Fruit fly (Drosophila melanogaster) whole organism, embryonic: ENCODE results near the gene CG31459.

ENCODE experiments used
- Awh ChIP-seq: fragments of 200-800 bp; sonication (Bioruptor generic); IDR thresholded peaks from 2 replicates; pipeline ENCODE4, ENCODE4 v1.3.6; 2022; ENCODE audit warnings: missing biosample characterization, missing genetic modification characterization
- CG10147 ChIP-seq: fragments of 200-800 bp; sonication (Bioruptor generic); optimal IDR thresholded peaks from 2 replicates; lab custom pipeline; 2019; ENCODE audit warnings: missing biosample characterization, mild to moderate bottlenecking, missing genetic modification characterization, moderate library complexity
- CG11504 ChIP-seq: fragments of 200-800 bp; sonication (Bioruptor generic); optimal IDR thresholded peaks from 3 replicates; lab custom pipeline; 2019; ENCODE audit warnings: missing biosample characterization, mild to moderate bottlenecking, missing genetic modification characterization, moderate library complexity
- CG12299 ChIP-seq: fragments of 200-800 bp; sonication (Bioruptor generic); optimal IDR thresholded peaks from 2 replicates; lab custom pipeline; 2018; ENCODE audit warnings: missing biosample characterization, mild to moderate bottlenecking, missing genetic modification characterization
- CG12769 ChIP-seq: fragments of 200-800 bp; sonication (Bioruptor generic); optimal IDR thresholded peaks from 2 replicates; lab custom pipeline; 2019; ENCODE audit warnings: missing biosample characterization, mild to moderate bottlenecking, missing genetic modification characterization, moderate library complexity
- CG13424 ChIP-seq: fragments of 200-800 bp; sonication (Bioruptor generic); optimal IDR thresholded peaks from 2 replicates; lab custom pipeline; 2019; ENCODE audit warnings: missing biosample characterization, mild to moderate bottlenecking, missing genetic modification characterization, moderate library complexity
- CG15479 ChIP-seq: fragments of 200-800 bp; sonication (Bioruptor generic); optimal IDR thresholded peaks from 3 replicates; lab custom pipeline; 2019; ENCODE audit warnings: missing biosample characterization, mild to moderate bottlenecking, missing genetic modification characterization, moderate library complexity
- CG16779 ChIP-seq: fragments of 200-800 bp; sonication (Bioruptor generic); IDR thresholded peaks from 2 replicates; pipeline ENCODE4 v1.3.6; 2022; ENCODE audit warnings: missing biosample characterization, missing genetic modification characterization
- CG31224 ChIP-seq: fragments of 200-800 bp; sonication (Bioruptor generic); IDR thresholded peaks from 2 replicates; pipeline ENCODE4 v1.3.6; 2022; ENCODE audit warnings: missing biosample characterization, missing genetic modification characterization
- CG32772 ChIP-seq: fragments of 200-800 bp; sonication (Bioruptor generic); IDR thresholded peaks from 2 replicates; pipeline ENCODE4 v1.3.6; 2022; ENCODE audit warnings: missing biosample characterization, missing genetic modification characterization
- CG3726 ChIP-seq: fragments of 200-800 bp; sonication (Bioruptor generic); IDR thresholded peaks from 3 replicates; pipeline ENCODE4, ENCODE4 v1.3.6; 2022; ENCODE audit warnings: missing biosample characterization, missing genetic modification characterization
- CG3847 ChIP-seq: fragments of 200-800 bp; sonication (Bioruptor generic); IDR thresholded peaks from 2 replicates; pipeline ENCODE4 v1.3.6; 2022; ENCODE audit warnings: missing biosample characterization, missing genetic modification characterization
- CG3995 ChIP-seq: fragments of 200-800 bp; sonication (Bioruptor generic); optimal IDR thresholded peaks from 3 replicates; lab custom pipeline; 2016; ENCODE audit warnings: missing biosample characterization, missing genetic modification characterization
- CG6654 ChIP-seq: fragments of 200-800 bp; sonication (Bioruptor generic); optimal IDR thresholded peaks from 2 replicates; lab custom pipeline; 2017; ENCODE audit warnings: missing biosample characterization, mild to moderate bottlenecking, missing genetic modification characterization
- CG7745 ChIP-seq: fragments of 200-800 bp; sonication (Bioruptor generic); optimal IDR thresholded peaks from 2 replicates; lab custom pipeline; 2018; ENCODE audit warnings: missing biosample characterization, mild to moderate bottlenecking, missing genetic modification characterization, moderate library complexity
- CG8388 ChIP-seq: fragments of 200-800 bp; sonication (Bioruptor generic); optimal IDR thresholded peaks from 2 replicates; lab custom pipeline; 2019; ENCODE audit warnings: missing biosample characterization, mild to moderate bottlenecking, missing genetic modification characterization, moderate library complexity
- CG9727 ChIP-seq: fragments of 200-800 bp; sonication (Bioruptor generic); optimal IDR thresholded peaks from 3 replicates; lab custom pipeline; 2017; ENCODE audit warnings: missing biosample characterization, mild to moderate bottlenecking, missing genetic modification characterization
- CG9876 ChIP-seq: fragments of 200-800 bp; sonication (Bioruptor generic); optimal IDR thresholded peaks from 2 replicates; lab custom pipeline; 2016; ENCODE audit warnings: missing biosample characterization, missing genetic modification characterization
- Ets65A ChIP-seq: fragments of 200-800 bp; sonication (Bioruptor generic); peaks from one replicate; lab custom pipeline; 2016; ENCODE audit warnings: missing biosample characterization, missing genetic modification characterization
- HHEX ChIP-seq: fragments of 200-800 bp; sonication (Bioruptor generic); optimal IDR thresholded peaks from 3 replicates; lab custom pipeline; 2017; ENCODE audit warnings: missing biosample characterization, mild to moderate bottlenecking, missing genetic modification characterization, missing genetic modification reagents
- HmgD ChIP-seq: fragments of 200-800 bp; sonication (Bioruptor generic); optimal IDR thresholded peaks from 3 replicates; lab custom pipeline; 2016; ENCODE audit warnings: missing biosample characterization, missing genetic modification characterization
- Hr78 ChIP-seq, 2 experiments: fragments of 200-800 bp in 1 of 2; fragments of >200 bp in 1 of 2; sonication (Bioruptor generic) in 1 of 2; optimal IDR thresholded peaks; 2 replicates each; lab custom pipeline; 2017 to 2019; ENCODE audit warnings: missing biosample characterization in 2 of 2, missing genetic modification characterization in 2 of 2, mild to moderate bottlenecking in 1 of 2, moderate library complexity in 1 of 2
- Myb ChIP-seq: fragments of 200-800 bp; sonication (Bioruptor generic); optimal IDR thresholded peaks from 2 replicates; lab custom pipeline; 2016; ENCODE audit warnings: missing biosample characterization, missing genetic modification characterization
- Nf-YA ChIP-seq: fragments of 200-800 bp; sonication (Bioruptor generic); IDR thresholded peaks from 2 replicates; pipeline ENCODE4 v1.3.6; 2022; ENCODE audit warnings: missing biosample characterization, missing genetic modification characterization
- Rfx ChIP-seq: fragments of 200-800 bp; sonication (Bioruptor generic); IDR thresholded peaks from 2 replicates; pipeline ENCODE4 v1.3.6; 2022; ENCODE audit warnings: missing biosample characterization, missing genetic modification characterization
- Stat92E ChIP-seq, 3 experiments: fragments of >200 bp in 2 of 3; fragments of 200-800 bp in 1 of 3; sonication (Bioruptor generic) in 1 of 3; optimal IDR thresholded peaks; 2 replicates each; lab custom pipeline; 2017 to 2019; ENCODE audit warnings: missing biosample characterization in 3 of 3, missing genetic modification characterization in 3 of 3, mild to moderate bottlenecking in 1 of 3, moderate library complexity in 1 of 3
- TFAM ChIP-seq: fragments of 200-800 bp; sonication (Bioruptor generic); optimal IDR thresholded peaks from 2 replicates; lab custom pipeline; 2017; ENCODE audit warnings: missing biosample characterization, missing genetic modification characterization, inconsistent platforms
- Xbp1 ChIP-seq: fragments of 200-800 bp; sonication (Bioruptor generic); optimal IDR thresholded peaks from 3 replicates; lab custom pipeline; 2016; ENCODE audit warnings: missing biosample characterization, mild to moderate bottlenecking, missing genetic modification characterization
- ara ChIP-seq: fragments of 200-800 bp; sonication (Bioruptor generic); IDR thresholded peaks from 2 replicates; pipeline ENCODE4 v1.3.6; 2022; ENCODE audit warnings: missing biosample characterization, missing genetic modification characterization
- bbx ChIP-seq: fragments of 200-800 bp; sonication (Bioruptor generic); IDR thresholded peaks from 2 replicates; pipeline ENCODE4 v1.3.6; 2022; ENCODE audit warnings: missing biosample characterization, missing genetic modification characterization; ENCODE audit not compliant: partially characterized antibody
- chif ChIP-seq, 2 experiments: fragments of 200-800 bp; sonication (Bioruptor generic); optimal IDR thresholded peaks; 3 replicates each; lab custom pipeline; 2016; ENCODE audit warnings: missing biosample characterization in 2 of 2, missing genetic modification characterization in 2 of 2
- chm ChIP-seq: fragments of 200-800 bp; sonication (Bioruptor generic); IDR thresholded peaks from 2 replicates; pipeline ENCODE4 v1.3.6; 2022; ENCODE audit warnings: missing biosample characterization, missing genetic modification characterization
- cwo ChIP-seq: fragments of 200-800 bp; sonication (Bioruptor generic); optimal IDR thresholded peaks from 3 replicates; lab custom pipeline; 2017; ENCODE audit warnings: missing biosample characterization, missing genetic modification characterization, mild to moderate bottlenecking, moderate library complexity, missing genetic modification reagents
- dati ChIP-seq: fragments of 200-800 bp; sonication (Bioruptor generic); IDR thresholded peaks from 2 replicates; pipeline ENCODE4 v1.3.6; 2022; ENCODE audit warnings: missing biosample characterization, missing genetic modification characterization
- dimm ChIP-seq: fragments of 200-800 bp; sonication (Bioruptor generic); IDR thresholded peaks from 2 replicates; pipeline ENCODE4 v1.3.6; 2022; ENCODE audit warnings: missing biosample characterization, missing genetic modification characterization
- dmrt99B ChIP-seq: fragments of 200-800 bp; sonication (Bioruptor generic); optimal IDR thresholded peaks from 2 replicates; lab custom pipeline; 2018; ENCODE audit warnings: missing biosample characterization, mild to moderate bottlenecking, missing genetic modification characterization, moderate library complexity
- fd64A ChIP-seq: fragments of 200-800 bp; sonication (Bioruptor generic); optimal IDR thresholded peaks from 3 replicates; lab custom pipeline; 2018; ENCODE audit warnings: missing biosample characterization, mild to moderate bottlenecking, missing genetic modification characterization
- hbn ChIP-seq: fragments of 200-800 bp; sonication (Bioruptor generic); IDR thresholded peaks from 2 replicates; pipeline ENCODE4 v1.3.6; 2022; ENCODE audit warnings: missing biosample characterization, missing genetic modification characterization; ENCODE audit not compliant: partially characterized antibody
- insv ChIP-seq, 2 experiments: fragments of 200-800 bp; sonication (Bioruptor generic); optimal IDR thresholded peaks; 3 replicates each; lab custom pipeline; 2016 to 2018; ENCODE audit warnings: missing biosample characterization in 2 of 2, missing genetic modification characterization in 2 of 2
- klu ChIP-seq: fragments of 200-800 bp; sonication (Bioruptor generic); IDR thresholded peaks from 2 replicates; pipeline ENCODE4 v1.3.6; 2022; ENCODE audit warnings: missing biosample characterization, missing genetic modification characterization
- knrl ChIP-seq: fragments of 200-800 bp; sonication (Bioruptor generic); IDR thresholded peaks from 3 replicates; pipeline ENCODE4 v1.3.6; 2022; ENCODE audit warnings: missing biosample characterization, missing genetic modification characterization; ENCODE audit not compliant: partially characterized antibody
- maf-S ChIP-seq: fragments of 200-800 bp; sonication (Bioruptor generic); optimal IDR thresholded peaks from 2 replicates; lab custom pipeline; 2016; ENCODE audit warnings: missing biosample characterization, missing genetic modification characterization
- mirr ChIP-seq: fragments of 200-800 bp; sonication (Bioruptor generic); optimal IDR thresholded peaks from 3 replicates; lab custom pipeline; 2018; ENCODE audit warnings: missing biosample characterization, mild to moderate bottlenecking, missing genetic modification characterization
- pan ChIP-seq, 4 experiments: fragments of >200 bp in 3 of 4; fragments of 200-800 bp in 1 of 4; sonication (Bioruptor generic) in 1 of 4; optimal IDR thresholded peaks in 3 of 4; IDR thresholded peaks in 1 of 4; 2 replicates each; pipeline versions ENCODE4 v1.3.6 to Lab custom; 2017 to 2022; ENCODE audit warnings: missing biosample characterization in 2 of 4, missing genetic modification characterization in 2 of 4, mixed read lengths in 1 of 4
- pfk ChIP-seq: fragments of 200-800 bp; sonication (Bioruptor generic); optimal IDR thresholded peaks from 2 replicates; lab custom pipeline; 2018; ENCODE audit warnings: missing biosample characterization, mild to moderate bottlenecking, missing genetic modification characterization, moderate library complexity
- repo ChIP-seq: fragments of 200-800 bp; sonication (Bioruptor generic); optimal IDR thresholded peaks from 2 replicates; lab custom pipeline; 2016; ENCODE audit warnings: missing biosample characterization, missing genetic modification characterization
- sisA ChIP-seq: fragments of 200-800 bp; sonication (Bioruptor generic); IDR thresholded peaks from 2 replicates; pipeline ENCODE4 v1.3.6; 2022; ENCODE audit warnings: missing biosample characterization, missing genetic modification characterization
- sr ChIP-seq: fragments of 200-800 bp; sonication (Bioruptor generic); IDR thresholded peaks from 3 replicates; pipeline ENCODE4 v1.3.6; 2022; ENCODE audit warnings: missing biosample characterization, missing genetic modification characterization
- tna ChIP-seq: fragments of 200-800 bp; sonication (Bioruptor generic); IDR thresholded peaks from 2 replicates; pipeline ENCODE4 v1.3.6; 2022; ENCODE audit warnings: missing biosample characterization, missing genetic modification characterization; ENCODE audit not compliant: partially characterized antibody
- ttk ChIP-seq: fragments of 200-800 bp; sonication (Bioruptor generic); IDR thresholded peaks from 2 replicates; pipeline ENCODE4 v2.1.2; 2022; ENCODE audit warnings: missing biosample characterization, missing genetic modification characterization

Gene CG31459

dm6 chr3R:19891363-19891762, 50.7 kb downstream of the CG31459 start (continued):
- TF ChIP-seq sisA (GFP tag; lab: Robert Waterston, UW) (peak; percentile 15; the same call in 1 of the 2 replicates), CG7745 (tag; lab: Kevin White, UChicago) (no peak), CG13424 (no peak), CG32772 (GFP tag; lab: Robert Waterston, UW) (no peak), Stat92E (GFP tag; optimal IDR thresholded peaks at IDR 0.05; lab: Kevin White, UChicago) (no peak), CG9727 (GFP tag; lab: Kevin White, UChicago) (no peak), ara (no peak), pan (optimal IDR thresholded peaks at IDR 0.05; lab: Kevin White, UChicago) (no peak), pan (GFP tag; optimal IDR thresholded peaks at IDR 0.05 in 1 of 2, IDR thresholded peaks at IDR 0.05 in 1 of 2) (no peak), HmgD (GFP tag; lab: Kevin White, UChicago) (no peak), dmrt99B (tag; lab: Kevin White, UChicago) (no peak), maf-S (no peak), hbn (GFP tag; lab: Robert Waterston, UW) (no peak), CG10147 (GFP tag; lab: Kevin White, UChicago) (no peak), fd64A (GFP tag; lab: Kevin White, UChicago) (no peak), knrl (GFP tag; lab: Robert Waterston, UW) (no peak), Ets65A (GFP tag; lab: Kevin White, UChicago) (peak; percentile 13), CG15479 (no peak), CG31224 (GFP tag; lab: Robert Waterston, UW) (no peak), Nf-YA (0 out of 2 replicates have a peak, but pooled peaks have one; percentile 22), TFAM (GFP tag; lab: Kevin White, UChicago) (no peak), repo (GFP tag; lab: Kevin White, UChicago) (no peak), insv (GFP tag; optimal IDR thresholded peaks at IDR 0.05; lab: Kevin White, UChicago) (no peak), chif (GFP tag; optimal IDR thresholded peaks at IDR 0.05; lab: Kevin White, UChicago) (no peak), CG16779 (GFP tag; lab: Robert Waterston, UW) (no peak), CG3995 (no peak), dati (GFP tag; lab: Robert Waterston, UW) (no peak), CG9876 (GFP tag; lab: Kevin White, UChicago) (no peak), tna (no peak), bbx (GFP tag; lab: Robert Waterston, UW) (no peak), klu (GFP tag; lab: Robert Waterston, UW) (no peak), CG3726 (no peak), cwo (GFP tag; lab: Kevin White, UChicago) (no peak), CG3847 (no peak), CG11504 (tag; lab: Kevin White, UChicago) (no peak), Rfx (GFP tag; lab: Robert Waterston, UW) (no peak), mirr (GFP tag; lab: Kevin White, UChicago) (no peak), CG12769 (tag; lab: Kevin White, UChicago) (peak; percentile 85), pfk (GFP tag; lab: Kevin White, UChicago) (peak; percentile 71), Hr78 (GFP tag; optimal IDR thresholded peaks at IDR 0.05; lab: Kevin White, UChicago) (no peak), sr (GFP tag; lab: Robert Waterston, UW) (0 out of 3 replicates have a peak, but pooled peaks have one; percentile 30), ttk (0 out of 2 replicates have a peak, but pooled peaks have one; percentile 8), HHEX (GFP tag; lab: Kevin White, UChicago) (no peak), CG8388 (no peak), CG12299 (tag; lab: Kevin White, UChicago) (no peak), Xbp1 (GFP tag; lab: Kevin White, UChicago) (peak; percentile 5), chm (no peak), dimm (GFP tag; lab: Robert Waterston, UW) (no peak), CG6654 (no peak), Awh (GFP tag; lab: Robert Waterston, UW) (no peak), Myb (GFP tag; lab: Kevin White, UChicago) (no peak)
